Fruit fly (Drosophila melanogaster): Measurements from ENCODE around the gene CG32269.

The CG32269 gene

dm6 chr3L:3192912-3193311 lies 15.9 kb downstream of the CG32269 start, which contains the start of gene Hsp83 (continued):
- TF ChIP-seq disco-r (GFP tag; optimal IDR thresholded peaks at IDR 0.05) (peak; percentile 91), bsh (GFP tag; optimal IDR thresholded peaks at IDR 0.05) (peak; percentile 90 to 91), Lim3 (GFP tag; IDR thresholded peaks at IDR 0.05) (0 out of 2 replicates have a peak, but pooled peaks have one; percentile 17), CG30020 (tag; optimal IDR thresholded peaks at IDR 0.05) (peak; percentile 48), Optix (GFP tag; IDR thresholded peaks at IDR 0.05) (peak; percentile 91), Dbx (GFP tag; IDR thresholded peaks at IDR 0.05) (peak; percentile 95), CG18262 (tag; optimal IDR thresholded peaks at IDR 0.05) (peak; percentile 83), fu2 (GFP tag; optimal IDR thresholded peaks at IDR 0.05) (peak; percentile 86), sob (GFP tag; IDR thresholded peaks at IDR 0.05) (peak; percentile 97), CG7963 (GFP tag; IDR thresholded peaks at IDR 0.05; ENCODE audit: partially characterized antibody) (no peak), CG10366 (GFP tag; IDR thresholded peaks at IDR 0.05) (peak; percentile 85), Dad (GFP tag; optimal IDR thresholded peaks at IDR 0.05) (peak; percentile 95), CG3838 (GFP tag; optimal IDR thresholded peaks at IDR 0.05) (peak; percentile 52), Tbp (GFP tag; optimal IDR thresholded peaks at IDR 0.05) (no peak), jumu (GFP tag; optimal IDR thresholded peaks at IDR 0.05) (peak; percentile 88), ems (GFP tag; optimal IDR thresholded peaks at IDR 0.05) (peak; percentile 92), CG17912 (GFP tag; optimal IDR thresholded peaks at IDR 0.05) (peak; percentile 99), hbn (GFP tag; IDR thresholded peaks at IDR 0.05; ENCODE audit: partially characterized antibody) (no peak), CG14441 (GFP tag; IDR thresholded peaks at IDR 0.05) (peak; percentile 83), lbe (GFP tag; optimal IDR thresholded peaks at IDR 0.05) (peak; percentile 95), CG3726 (GFP tag; IDR thresholded peaks at IDR 0.05) (peak; percentile 90), CG17802 (tag; optimal IDR thresholded peaks at IDR 0.05) (peak; percentile 86), gro (GFP tag; optimal IDR thresholded peaks at IDR 0.05) (peak; percentile 97), tx (GFP tag; optimal IDR thresholded peaks at IDR 0.05) (peak; percentile 81), Sry-δ (GFP tag; optimal IDR thresholded peaks at IDR 0.05) (no peak), CG11085 (GFP tag; IDR thresholded peaks at IDR 0.05) (peak; percentile 87), D (optimal IDR thresholded peaks at IDR 0.05) (no peak), D (GFP tag; optimal IDR thresholded peaks at IDR 0.05) (peak; percentile 95), CG1832 (GFP tag; optimal IDR thresholded peaks at IDR 0.05) (no peak), CG18764 (GFP tag; optimal IDR thresholded peaks at IDR 0.05) (peak; percentile 93), emc (GFP tag; optimal IDR thresholded peaks at IDR 0.05) (peak; percentile 90), kay (GFP tag; optimal IDR thresholded peaks at IDR 0.05) (peak; percentile 63), Hr39 (optimal IDR thresholded peaks at IDR 0.05) (no peak), B-H1 (GFP tag; IDR thresholded peaks at IDR 0.05) (peak; percentile 82; the same call in 2 of the 3 replicates), az2 (GFP tag; optimal IDR thresholded peaks at IDR 0.05) (peak; percentile 83), CG34376 (GFP tag; optimal IDR thresholded peaks at IDR 0.05) (peak; percentile 100), CG7987 (GFP tag; optimal IDR thresholded peaks at IDR 0.05) (peak; percentile 100), CG1529 (GFP tag; optimal IDR thresholded peaks at IDR 0.05) (peak; percentile 95), al (GFP tag; IDR thresholded peaks at IDR 0.05) (peak; percentile 70), Side (GFP tag; optimal IDR thresholded peaks at IDR 0.05) (peak; percentile 98), CG7786 (GFP tag; optimal IDR thresholded peaks at IDR 0.05) (peak; percentile 89), vvl (GFP tag; IDR thresholded peaks at IDR 0.05) (peak; percentile 97), CG32767 (GFP tag; IDR thresholded peaks at IDR 0.05) (peak; percentile 86), Hand (GFP tag; optimal IDR thresholded peaks at IDR 0.05) (peak; percentile 99), CG4617 (GFP tag; optimal IDR thresholded peaks at IDR 0.05; ENCODE audit: borderline replicate concordance) (peak; percentile 58), fd96Cb (tag; optimal IDR thresholded peaks at IDR 0.05) (peak; percentile 63), ken (GFP tag; IDR thresholded peaks at IDR 0.05) (peak; percentile 92), CG2199 (GFP tag; IDR thresholded peaks at IDR 0.05) (peak; percentile 75; the same call in 1 of the 3 replicates), ERR (GFP tag; optimal IDR thresholded peaks at IDR 0.05) (peak; percentile 84), wor (GFP tag; IDR thresholded peaks at IDR 0.05) (peak; percentile 41; the same call in 1 of the 2 replicates), CG5245 (GFP tag; optimal IDR thresholded peaks at IDR 0.05) (peak; percentile 91), CG4328 (GFP tag; optimal IDR thresholded peaks at IDR 0.05) (peak; percentile 99), CG15011 (GFP tag; optimal IDR thresholded peaks at IDR 0.05) (peak; percentile 95)
